Fruit fly (Drosophila melanogaster): ENCODE measurements around the gene CG7079.

dm6 chr3R:21019073-21019472, 29.6 kb downstream of the CG7079 start:
- TF ChIP-seq vri (GFP tag; optimal IDR thresholded peaks at IDR 0.05) (peak; percentile 56), Met (GFP tag; optimal IDR thresholded peaks at IDR 0.05) (no peak), CG15336 (GFP tag; IDR thresholded peaks at IDR 0.05) (no peak), CG8119 (GFP tag; IDR thresholded peaks at IDR 0.05) (no peak), dac (GFP tag; optimal IDR thresholded peaks at IDR 0.05) (no peak), svp (GFP tag) (no peak), CG9139 (GFP tag; optimal IDR thresholded peaks at IDR 0.05) (no peak), lz (GFP tag; optimal IDR thresholded peaks at IDR 0.05) (no peak), Sox102F (GFP tag; optimal IDR thresholded peaks at IDR 0.05) (no peak)
